Worm (Caenorhabditis elegans) whole organism, L1 larva: ENCODE results near the gene F08G5.3.

Experiments used
- ama-1 ChIP-seq: fragments of 150-350 bp; optimal IDR thresholded peaks from 2 replicates; lab custom pipeline; 2014
- ceh-82 ChIP-seq, 3 experiments: fragments of 150-350 bp in 1 of 3; sonication (generic microtip) in 2 of 3; optimal IDR thresholded peaks; 2 replicates each; lab custom pipeline; 2014 to 2017; ENCODE audit warnings: missing biosample characterization in 3 of 3, missing genetic modification characterization in 3 of 3
- egl-27 ChIP-seq, 2 experiments: fragments of 150-350 bp in 1 of 2; sonication (generic microtip); optimal IDR thresholded peaks; 3 replicates each; lab custom pipeline; 2017 to 2018; ENCODE audit warnings: missing biosample characterization in 2 of 2, missing genetic modification characterization in 2 of 2, missing genetic modification reagents in 2 of 2
- elt-2 ChIP-seq: sonication (generic microtip); optimal IDR thresholded peaks from 2 replicates; lab custom pipeline; 2016; ENCODE audit warnings: missing genetic modification characterization, mild to moderate bottlenecking, inconsistent platforms, missing compliant biosample characterization, missing genetic modification reagents
- lin-13 ChIP-seq: fragments of 150-350 bp; optimal IDR thresholded peaks from 2 replicates; lab custom pipeline; 2014; ENCODE audit warnings: missing biosample characterization, missing genetic modification reagents, missing genetic modification characterization
- lin-35 ChIP-seq, 2 experiments: fragments of 150-350 bp; optimal IDR thresholded peaks; 2 replicates each; lab custom pipeline; 2014; ENCODE audit warnings: missing biosample characterization in 2 of 2, missing genetic modification characterization in 2 of 2, missing genetic modification reagents in 2 of 2
- snu-23 ChIP-seq: sonication (generic microtip); optimal IDR thresholded peaks from 2 replicates; lab custom pipeline; 2016; ENCODE audit warnings: missing genetic modification characterization, missing compliant biosample characterization
- unc-130 ChIP-seq: fragments of 150-350 bp; optimal IDR thresholded peaks from 2 replicates; lab custom pipeline; 2017; ENCODE audit warnings: missing biosample characterization, missing genetic modification characterization, inconsistent platforms
- zag-1 ChIP-seq: fragments of 150-350 bp; optimal IDR thresholded peaks from 2 replicates; lab custom pipeline; 2014; ENCODE audit warnings: missing biosample characterization, missing genetic modification characterization
- ztf-11 ChIP-seq, 2 experiments: sonication (generic microtip); optimal IDR thresholded peaks; 2 replicates each; lab custom pipeline; 2016 to 2017; ENCODE audit warnings: missing genetic modification characterization in 2 of 2, missing biosample characterization in 1 of 2, missing compliant biosample characterization in 1 of 2

- TF ChIP-seq ceh-82 (tag; optimal IDR thresholded peaks at IDR 0.05; lab: Kevin White, UChicago): no peak
- no peak for TF ChIP-seq lin-13 (GFP tag; lab: Kevin White, UChicago)
- TF ChIP-seq unc-130 (tag; lab: Kevin White, UChicago): no peak
- TF ChIP-seq ztf-11 (tag; optimal IDR thresholded peaks at IDR 0.05; lab: Kevin White, UChicago): no peak
- TF ChIP-seq zag-1: no peak
- TF ChIP-seq elt-2: peak; percentile 54
- TF ChIP-seq lin-35 (GFP tag; optimal IDR thresholded peaks at IDR 0.05; lab: Kevin White, UChicago): no peak
- TF ChIP-seq egl-27 (tag; optimal IDR thresholded peaks at IDR 0.05; lab: Kevin White, UChicago): no peak
- no peak for TF ChIP-seq snu-23 (GFP tag; lab: Kevin White, UChicago)
- no peak for TF ChIP-seq ama-1
These were observed 38.5 kb downstream of the F08G5.3 start for ce11 chrIV:12378919-12379318.
